Fruit fly (Drosophila melanogaster) whole organism, embryonic: ENCODE results near the gene Prx2.
A peak's percentile ranks its signal among the peaks of the same experiment; 100 is the strongest.

Experiments
- Blimp-1 ChIP-seq: fragments of 200-800 bp; sonication (Bioruptor generic); optimal IDR thresholded peaks from 3 replicates; lab custom pipeline; 2018; ENCODE audit warnings: missing biosample characterization, missing genetic modification characterization, mild to moderate bottlenecking, moderate library complexity, missing genetic modification reagents
- CG10209 ChIP-seq: fragments of 200-800 bp; sonication (Bioruptor generic); optimal IDR thresholded peaks from 3 replicates; lab custom pipeline; 2017; ENCODE audit warnings: missing biosample characterization, mild to moderate bottlenecking, missing genetic modification characterization, missing genetic modification reagents
- CG1024 ChIP-seq: fragments of 200-800 bp; sonication (Bioruptor generic); IDR thresholded peaks from 2 replicates; pipeline ENCODE4 v1.3.6; 2022; ENCODE audit warnings: missing biosample characterization, missing genetic modification characterization
- CG10274 ChIP-seq: fragments of 200-800 bp; sonication (Bioruptor generic); optimal IDR thresholded peaks from 3 replicates; lab custom pipeline; 2017; ENCODE audit warnings: missing biosample characterization, mild to moderate bottlenecking, missing genetic modification characterization
- CG10979 ChIP-seq: fragments of 200-800 bp; sonication (Bioruptor generic); optimal IDR thresholded peaks from 2 replicates; lab custom pipeline; 2018; ENCODE audit warnings: missing biosample characterization, mild to moderate bottlenecking, missing genetic modification characterization, moderate library complexity
- CG12299 ChIP-seq: fragments of 200-800 bp; sonication (Bioruptor generic); optimal IDR thresholded peaks from 2 replicates; lab custom pipeline; 2018; ENCODE audit warnings: missing biosample characterization, mild to moderate bottlenecking, missing genetic modification characterization
- CG14441 ChIP-seq: fragments of 200-800 bp; sonication (Bioruptor generic); IDR thresholded peaks from 2 replicates; pipeline ENCODE4 v1.3.6; 2022; ENCODE audit warnings: missing biosample characterization, missing genetic modification characterization
- CG15514 ChIP-seq: fragments of 200-800 bp; sonication (Bioruptor generic); optimal IDR thresholded peaks from 3 replicates; lab custom pipeline; 2017; ENCODE audit warnings: missing biosample characterization, missing genetic modification characterization, mild to moderate bottlenecking, moderate library complexity, missing genetic modification reagents
- CG15601 ChIP-seq: fragments of 200-800 bp; sonication (Bioruptor generic); optimal IDR thresholded peaks from 3 replicates; lab custom pipeline; 2019; ENCODE audit warnings: missing biosample characterization, mild to moderate bottlenecking, missing genetic modification characterization, moderate library complexity
- CG17328 ChIP-seq: fragments of 200-800 bp; sonication (Bioruptor generic); IDR thresholded peaks from 2 replicates; pipeline ENCODE4 v1.3.6; 2022; ENCODE audit warnings: missing biosample characterization, missing genetic modification characterization
- CG17385 ChIP-seq: fragments of 200-800 bp; sonication (Bioruptor generic); optimal IDR thresholded peaks from 3 replicates; lab custom pipeline; 2018; ENCODE audit warnings: missing biosample characterization, mild to moderate bottlenecking, missing genetic modification characterization
- CG17829 ChIP-seq: fragments of 200-800 bp; optimal IDR thresholded peaks from 2 replicates; lab custom pipeline; 2019; ENCODE audit warnings: missing biosample characterization, mild to moderate bottlenecking, missing genetic modification characterization, moderate library complexity
- CG1792 ChIP-seq: fragments of 200-800 bp; sonication (Bioruptor generic); optimal IDR thresholded peaks from 2 replicates; lab custom pipeline; 2016; ENCODE audit warnings: missing biosample characterization, missing genetic modification characterization
- CG2120 ChIP-seq: fragments of 200-800 bp; sonication (Bioruptor generic); optimal IDR thresholded peaks from 3 replicates; lab custom pipeline; 2016; ENCODE audit warnings: missing biosample characterization, missing genetic modification characterization
- CG2875 ChIP-seq: fragments of 200-800 bp; sonication (Bioruptor generic); optimal IDR thresholded peaks from 2 replicates; lab custom pipeline; 2017; ENCODE audit warnings: missing biosample characterization, mild to moderate bottlenecking, missing genetic modification characterization, missing genetic modification reagents
- CG3281 ChIP-seq: fragments of 200-800 bp; sonication (Bioruptor generic); optimal IDR thresholded peaks from 3 replicates; lab custom pipeline; 2017; ENCODE audit warnings: missing biosample characterization, mild to moderate bottlenecking, missing genetic modification characterization
- CG3847 ChIP-seq: fragments of 200-800 bp; sonication (Bioruptor generic); IDR thresholded peaks from 2 replicates; pipeline ENCODE4 v1.3.6; 2022; ENCODE audit warnings: missing biosample characterization, missing genetic modification characterization
- CG7372 ChIP-seq: fragments of 200-800 bp; sonication (Bioruptor generic); IDR thresholded peaks from 2 replicates; pipeline ENCODE4 v1.3.6; 2022; ENCODE audit warnings: missing biosample characterization, missing genetic modification characterization
- CG7839 ChIP-seq: fragments of 200-800 bp; sonication (Bioruptor generic); optimal IDR thresholded peaks from 3 replicates; lab custom pipeline; 2018; ENCODE audit warnings: missing biosample characterization, mild to moderate bottlenecking, missing genetic modification characterization, moderate library complexity
- CG9727 ChIP-seq: fragments of 200-800 bp; sonication (Bioruptor generic); optimal IDR thresholded peaks from 3 replicates; lab custom pipeline; 2017; ENCODE audit warnings: missing biosample characterization, mild to moderate bottlenecking, missing genetic modification characterization
- CoRest ChIP-seq: fragments of 200-800 bp; sonication (Bioruptor generic); optimal IDR thresholded peaks from 3 replicates; lab custom pipeline; 2018; ENCODE audit warnings: missing biosample characterization, mild to moderate bottlenecking, missing genetic modification characterization, moderate library complexity
- Dip3 ChIP-seq: fragments of 200-800 bp; sonication (Bioruptor generic); optimal IDR thresholded peaks from 3 replicates; lab custom pipeline; 2016; ENCODE audit warnings: missing biosample characterization, missing genetic modification characterization
- E2f2 ChIP-seq: fragments of 200-800 bp; sonication (Bioruptor generic); IDR thresholded peaks from 2 replicates; pipeline ENCODE4 v1.3.6; 2022; ENCODE audit warnings: missing biosample characterization, missing genetic modification characterization
- Ets65A ChIP-seq: fragments of 200-800 bp; sonication (Bioruptor generic); peaks from one replicate; lab custom pipeline; 2016; ENCODE audit warnings: missing biosample characterization, missing genetic modification characterization
- Hmr ChIP-seq: fragments of 200-800 bp; sonication (Bioruptor generic); optimal IDR thresholded peaks from 3 replicates; lab custom pipeline; 2017; ENCODE audit warnings: mild to moderate bottlenecking, missing biosample characterization, missing genetic modification reagents, missing genetic modification characterization
- Hr3 ChIP-seq: fragments of 200-800 bp; sonication (Bioruptor generic); optimal IDR thresholded peaks from 3 replicates; lab custom pipeline; 2016; ENCODE audit warnings: missing biosample characterization, missing genetic modification characterization
- Hr39 ChIP-seq: fragments of >200 bp; optimal IDR thresholded peaks from 2 replicates; lab custom pipeline; 2017
- Hr51 ChIP-seq, 2 experiments: fragments of 200-800 bp; sonication (Bioruptor generic); optimal IDR thresholded peaks; 2 replicates in 1 of 2; 3 replicates in 1 of 2; lab custom pipeline; 2016 to 2018; ENCODE audit warnings: missing biosample characterization in 2 of 2, missing genetic modification characterization in 2 of 2, mild to moderate bottlenecking in 1 of 2, moderate library complexity in 1 of 2
- Meics ChIP-seq: fragments of 200-800 bp; sonication (Bioruptor generic); optimal IDR thresholded peaks from 2 replicates; lab custom pipeline; 2017; ENCODE audit warnings: missing biosample characterization, mild to moderate bottlenecking, missing genetic modification characterization
- Oli ChIP-seq: fragments of 200-800 bp; sonication (Bioruptor generic); optimal IDR thresholded peaks from 2 replicates; lab custom pipeline; 2018; ENCODE audit warnings: missing biosample characterization, mild to moderate bottlenecking, missing genetic modification characterization, moderate library complexity
- Pdp1 ChIP-seq, 2 experiments: fragments of 200-800 bp; sonication (Bioruptor generic); optimal IDR thresholded peaks; 3 replicates each; lab custom pipeline; 2016; ENCODE audit warnings: missing biosample characterization in 2 of 2, missing genetic modification characterization in 2 of 2, mild to moderate bottlenecking in 1 of 2, moderate library complexity in 1 of 2
- Sox102F ChIP-seq: fragments of 200-800 bp; sonication (Bioruptor generic); optimal IDR thresholded peaks from 2 replicates; lab custom pipeline; 2018; ENCODE audit warnings: missing biosample characterization, mild to moderate bottlenecking, missing genetic modification characterization, moderate library complexity
- cwo ChIP-seq: fragments of 200-800 bp; sonication (Bioruptor generic); optimal IDR thresholded peaks from 3 replicates; lab custom pipeline; 2017; ENCODE audit warnings: missing biosample characterization, missing genetic modification characterization, mild to moderate bottlenecking, moderate library complexity, missing genetic modification reagents
- dmrt99B ChIP-seq: fragments of 200-800 bp; sonication (Bioruptor generic); optimal IDR thresholded peaks from 2 replicates; lab custom pipeline; 2018; ENCODE audit warnings: missing biosample characterization, mild to moderate bottlenecking, missing genetic modification characterization, moderate library complexity
- dysf ChIP-seq: fragments of 200-800 bp; sonication (Bioruptor generic); IDR thresholded peaks from 3 replicates; pipeline ENCODE4 v1.3.6; 2022; ENCODE audit warnings: missing biosample characterization, missing genetic modification characterization
- fd96Cb ChIP-seq: fragments of 200-800 bp; sonication (Bioruptor generic); optimal IDR thresholded peaks from 2 replicates; lab custom pipeline; 2018; ENCODE audit warnings: missing biosample characterization, mild to moderate bottlenecking, missing genetic modification characterization, moderate library complexity
- lilli ChIP-seq: fragments of 200-800 bp; sonication (Bioruptor generic); optimal IDR thresholded peaks from 3 replicates; lab custom pipeline; 2016; ENCODE audit warnings: missing biosample characterization, missing genetic modification characterization
- lola ChIP-seq, 3 experiments: fragments of >200 bp in 2 of 3; fragments of 200-800 bp in 1 of 3; sonication (Bioruptor generic) in 1 of 3; optimal IDR thresholded peaks; 2 replicates each; lab custom pipeline; 2017 to 2019; ENCODE audit warnings: missing biosample characterization in 3 of 3, missing genetic modification characterization in 3 of 3, mild to moderate bottlenecking in 1 of 3, moderate library complexity in 1 of 3
- nmo ChIP-seq: fragments of 200-800 bp; sonication (Bioruptor generic); optimal IDR thresholded peaks from 2 replicates; lab custom pipeline; 2018; ENCODE audit warnings: missing biosample characterization, mild to moderate bottlenecking, missing genetic modification characterization, moderate library complexity
- phol ChIP-seq: fragments of 200-800 bp; sonication (Bioruptor generic); optimal IDR thresholded peaks from 3 replicates; lab custom pipeline; 2018; ENCODE audit warnings: missing biosample characterization, mild to moderate bottlenecking, missing genetic modification characterization, moderate library complexity
- prd ChIP-seq, 3 experiments: fragments of >200 bp in 2 of 3; fragments of 200-800 bp in 1 of 3; sonication (Bioruptor generic) in 1 of 3; optimal IDR thresholded peaks in 2 of 3; IDR thresholded peaks in 1 of 3; 2 replicates in 2 of 3; 3 replicates in 1 of 3; pipeline versions ENCODE4 v1.3.6 to Lab custom; 2017 to 2022; ENCODE audit warnings: missing biosample characterization in 1 of 3, missing genetic modification characterization in 1 of 3
- psq ChIP-seq: fragments of 200-800 bp; sonication (Bioruptor generic); optimal IDR thresholded peaks from 2 replicates; lab custom pipeline; 2017; ENCODE audit warnings: missing biosample characterization, missing genetic modification characterization
- row ChIP-seq: fragments of 200-800 bp; sonication (Bioruptor generic); IDR thresholded peaks from 3 replicates; pipeline ENCODE4 v1.3.6; 2022; ENCODE audit warnings: missing biosample characterization, missing genetic modification characterization
- sc ChIP-seq, 3 experiments: fragments of >200 bp in 2 of 3; fragments of 200-800 bp in 1 of 3; sonication (Bioruptor generic) in 1 of 3; optimal IDR thresholded peaks; 2 replicates in 2 of 3; 3 replicates in 1 of 3; lab custom pipeline; 2017; ENCODE audit warnings: mild to moderate bottlenecking in 1 of 3, missing biosample characterization in 1 of 3, missing genetic modification characterization in 1 of 3, missing genetic modification reagents in 1 of 3
- sens ChIP-seq: fragments of 200-800 bp; sonication (Bioruptor generic); peaks from one replicate; lab custom pipeline; 2016; ENCODE audit warnings: missing biosample characterization, missing genetic modification characterization
- sisA ChIP-seq: fragments of 200-800 bp; sonication (Bioruptor generic); IDR thresholded peaks from 2 replicates; pipeline ENCODE4 v1.3.6; 2022; ENCODE audit warnings: missing biosample characterization, missing genetic modification characterization
- sr ChIP-seq: fragments of 200-800 bp; sonication (Bioruptor generic); IDR thresholded peaks from 3 replicates; pipeline ENCODE4 v1.3.6; 2022; ENCODE audit warnings: missing biosample characterization, missing genetic modification characterization
- vvl ChIP-seq: fragments of 200-800 bp; sonication (Bioruptor generic); IDR thresholded peaks from 2 replicates; pipeline ENCODE4 v1.3.6; 2022; ENCODE audit warnings: missing biosample characterization, missing genetic modification characterization

Prx2 gene

dm6 chrX:13307189-13307588 lies 22.4 kb upstream of the Prx2 start (continued):
- TF ChIP-seq psq (no peak), Hr3 (peak; percentile 46), CoRest (peak; percentile 61), CG7839 (peak; percentile 58), CG15514 (GFP tag; lab: Kevin White, UChicago) (no peak), Hr39 (lab: Kevin White, UChicago) (no peak), CG17385 (GFP tag; lab: Kevin White, UChicago) (peak; percentile 36), lilli (peak; percentile 29), CG3847 (no peak), fd96Cb (no peak), CG1792 (GFP tag; lab: Kevin White, UChicago) (no peak), lola (GFP tag; optimal IDR thresholded peaks at IDR 0.05; lab: Kevin White, UChicago) (peak in 1 of 3 experiments; percentile 34), Oli (peak; percentile 22), phol (tag; lab: Kevin White, UChicago) (peak; percentile 35), CG1024 (GFP tag; lab: Robert Waterston, UW) (0 out of 2 replicates have a peak, but pooled peaks have one; percentile 5), CG14441 (GFP tag; lab: Robert Waterston, UW) (no peak), Hmr (peak; percentile 39), Sox102F (GFP tag; lab: Kevin White, UChicago) (peak; percentile 42), Meics (GFP tag; lab: Kevin White, UChicago) (peak; percentile 38), Hr51 (GFP tag; optimal IDR thresholded peaks at IDR 0.05; lab: Kevin White, UChicago) (peak in 1 of 2 experiments; percentile 58), CG10209 (GFP tag; lab: Kevin White, UChicago) (peak; percentile 20), row (GFP tag; lab: Robert Waterston, UW) (peak; percentile 61), sisA (GFP tag; lab: Robert Waterston, UW) (0 out of 2 replicates have a peak, but pooled peaks have one; percentile 16), CG12299 (no peak), dmrt99B (tag; lab: Kevin White, UChicago) (peak; percentile 57), CG10274 (GFP tag; lab: Kevin White, UChicago) (no peak), CG2875 (GFP tag; lab: Kevin White, UChicago) (peak; percentile 18), Pdp1 (GFP tag; optimal IDR thresholded peaks at IDR 0.05; lab: Kevin White, UChicago) (peak; percentile 1 to 8), sens (peak; percentile 71), dysf (GFP tag; lab: Robert Waterston, UW) (peak; percentile 34; the same call in 1 of the 3 replicates), sr (GFP tag; lab: Robert Waterston, UW) (no peak), sc (optimal IDR thresholded peaks at IDR 0.05; lab: Kevin White, UChicago) (no peak), sc (GFP tag; optimal IDR thresholded peaks at IDR 0.05; lab: Kevin White, UChicago) (peak; percentile 1), cwo (GFP tag; lab: Kevin White, UChicago) (peak; percentile 28), CG7372 (GFP tag; lab: Robert Waterston, UW) (no peak), Blimp-1 (GFP tag; lab: Kevin White, UChicago) (peak; percentile 21), CG15601 (peak; percentile 8), nmo (peak; percentile 51), E2f2 (no peak), CG17829 (tag; lab: Kevin White, UChicago) (no peak), CG2120 (GFP tag; lab: Kevin White, UChicago) (peak; percentile 44), CG17328 (GFP tag; lab: Robert Waterston, UW) (0 out of 2 replicates have a peak, but pooled peaks have one; percentile 19), CG9727 (GFP tag; lab: Kevin White, UChicago) (peak; percentile 18), CG3281 (GFP tag; lab: Kevin White, UChicago) (peak; percentile 13), Ets65A (peak; percentile 60), vvl (GFP tag; lab: Robert Waterston, UW) (peak; percentile 32; the same call in 1 of the 2 replicates), CG10979 (tag; lab: Kevin White, UChicago) (peak; percentile 12), prd (optimal IDR thresholded peaks at IDR 0.05; lab: Kevin White, UChicago) (no peak), prd (GFP tag; IDR thresholded peaks at IDR 0.05; lab: Robert Waterston, UW) (peak; percentile 32; the same call in 1 of the 3 replicates), Dip3 (GFP tag; lab: Kevin White, UChicago) (no peak)
